Fruit fly (Drosophila melanogaster) whole organism, embryonic: ENCODE results near the gene Nadsyn.

Experiments used
- CG10209 ChIP-seq: fragments of 200-800 bp; sonication (Bioruptor generic); optimal IDR thresholded peaks from 3 replicates; lab custom pipeline; 2017; ENCODE audit warnings: missing biosample characterization, mild to moderate bottlenecking, missing genetic modification characterization, missing genetic modification reagents
- CG10267 ChIP-seq: fragments of 200-800 bp; sonication (Bioruptor generic); optimal IDR thresholded peaks from 2 replicates; lab custom pipeline; 2018; ENCODE audit warnings: missing biosample characterization, mild to moderate bottlenecking, missing genetic modification characterization, moderate library complexity
- CG10654 ChIP-seq: fragments of 200-800 bp; sonication (Bioruptor generic); optimal IDR thresholded peaks from 2 replicates; lab custom pipeline; 2016; ENCODE audit warnings: missing biosample characterization, missing genetic modification characterization
- CG12155 ChIP-seq: fragments of 200-800 bp; sonication (Bioruptor generic); optimal IDR thresholded peaks from 3 replicates; lab custom pipeline; 2016; ENCODE audit warnings: missing biosample characterization, missing genetic modification characterization
- CG12391 ChIP-seq: fragments of 200-800 bp; sonication (Bioruptor generic); optimal IDR thresholded peaks from 3 replicates; lab custom pipeline; 2018; ENCODE audit warnings: missing biosample characterization, mild to moderate bottlenecking, missing genetic modification characterization, moderate library complexity
- CG13775 ChIP-seq: fragments of 200-800 bp; sonication (Bioruptor generic); optimal IDR thresholded peaks from 3 replicates; lab custom pipeline; 2017; ENCODE audit warnings: missing biosample characterization, mild to moderate bottlenecking, missing genetic modification characterization
- CG14014 ChIP-seq: fragments of 200-800 bp; sonication (Bioruptor generic); IDR thresholded peaks from 2 replicates; pipeline ENCODE4 v1.3.6; 2022; ENCODE audit warnings: missing biosample characterization, missing genetic modification characterization
- CG15011 ChIP-seq: fragments of 200-800 bp; sonication (Bioruptor generic); optimal IDR thresholded peaks from 3 replicates; lab custom pipeline; 2018; ENCODE audit warnings: missing biosample characterization, mild to moderate bottlenecking, missing genetic modification characterization
- CG16863 ChIP-seq: fragments of 200-800 bp; sonication (Bioruptor generic); optimal IDR thresholded peaks from 3 replicates; lab custom pipeline; 2016; ENCODE audit warnings: missing biosample characterization, missing genetic modification characterization
- CG17328 ChIP-seq: fragments of 200-800 bp; sonication (Bioruptor generic); IDR thresholded peaks from 2 replicates; pipeline ENCODE4 v1.3.6; 2022; ENCODE audit warnings: missing biosample characterization, missing genetic modification characterization
- CG17385 ChIP-seq: fragments of 200-800 bp; sonication (Bioruptor generic); optimal IDR thresholded peaks from 3 replicates; lab custom pipeline; 2018; ENCODE audit warnings: missing biosample characterization, mild to moderate bottlenecking, missing genetic modification characterization
- CG17802 ChIP-seq: fragments of 200-800 bp; sonication (Bioruptor generic); optimal IDR thresholded peaks from 2 replicates; lab custom pipeline; 2018; ENCODE audit warnings: missing biosample characterization, mild to moderate bottlenecking, missing genetic modification characterization, moderate library complexity
- CG17912 ChIP-seq: fragments of 200-800 bp; sonication (Bioruptor generic); optimal IDR thresholded peaks from 2 replicates; lab custom pipeline; 2018; ENCODE audit warnings: missing biosample characterization, mild to moderate bottlenecking, missing genetic modification characterization
- CG18011 ChIP-seq: fragments of 200-800 bp; sonication (Bioruptor generic); optimal IDR thresholded peaks from 2 replicates; lab custom pipeline; 2017; ENCODE audit warnings: missing biosample characterization, missing genetic modification characterization, mild to moderate bottlenecking, moderate library complexity, missing genotype
- CG18599 ChIP-seq: fragments of 200-800 bp; sonication (Bioruptor generic); optimal IDR thresholded peaks from 3 replicates; lab custom pipeline; 2017; ENCODE audit warnings: missing biosample characterization, missing genetic modification characterization, mild to moderate bottlenecking, moderate library complexity, missing genetic modification reagents
- CG2875 ChIP-seq: fragments of 200-800 bp; sonication (Bioruptor generic); optimal IDR thresholded peaks from 2 replicates; lab custom pipeline; 2017; ENCODE audit warnings: missing biosample characterization, mild to moderate bottlenecking, missing genetic modification characterization, missing genetic modification reagents
- CG32532 ChIP-seq: fragments of 200-800 bp; sonication (Bioruptor generic); IDR thresholded peaks from 2 replicates; pipeline ENCODE4 v1.3.6; 2022; ENCODE audit warnings: missing biosample characterization, missing genetic modification characterization
- CG33213 ChIP-seq: fragments of 200-800 bp; sonication (Bioruptor generic); optimal IDR thresholded peaks from 3 replicates; lab custom pipeline; 2016; ENCODE audit warnings: missing biosample characterization, missing genetic modification characterization
- CG3407 ChIP-seq: fragments of 200-800 bp; sonication (Bioruptor generic); optimal IDR thresholded peaks from 2 replicates; lab custom pipeline; 2018; ENCODE audit warnings: missing biosample characterization, mild to moderate bottlenecking, missing genetic modification characterization
- CG4820 ChIP-seq: fragments of 200-800 bp; sonication (Bioruptor generic); optimal IDR thresholded peaks from 3 replicates; lab custom pipeline; 2016; ENCODE audit warnings: missing biosample characterization, missing genetic modification characterization
- CG9797 ChIP-seq: fragments of 200-800 bp; sonication (Bioruptor generic); optimal IDR thresholded peaks from 3 replicates; lab custom pipeline; 2018; ENCODE audit warnings: missing biosample characterization, mild to moderate bottlenecking, missing genetic modification characterization
- E2f1 ChIP-seq: fragments of 200-800 bp; sonication (Bioruptor generic); IDR thresholded peaks from 2 replicates; pipeline ENCODE4 v1.3.6; 2022; ENCODE audit warnings: missing biosample characterization, missing genetic modification characterization
- GATAe ChIP-seq: fragments of 200-800 bp; sonication (Bioruptor generic); conservative IDR thresholded peaks from 2 replicates; pipeline ENCODE4 v1.3.6; 2022; ENCODE audit warnings: missing biosample characterization, missing genetic modification characterization
- Hand ChIP-seq: fragments of 200-800 bp; sonication (Bioruptor generic); optimal IDR thresholded peaks from 2 replicates; lab custom pipeline; 2017; ENCODE audit warnings: mild to moderate bottlenecking, missing biosample characterization, missing genetic modification reagents, missing genetic modification characterization
- Hr3 ChIP-seq: fragments of 200-800 bp; sonication (Bioruptor generic); optimal IDR thresholded peaks from 3 replicates; lab custom pipeline; 2016; ENCODE audit warnings: missing biosample characterization, missing genetic modification characterization
- Jarid2 ChIP-seq: fragments of 200-800 bp; sonication (Bioruptor generic); optimal IDR thresholded peaks from 3 replicates; lab custom pipeline; 2017; ENCODE audit warnings: mild to moderate bottlenecking, missing biosample characterization, missing genetic modification reagents, missing genetic modification characterization
- Med ChIP-seq: fragments of 200-800 bp; sonication (Bioruptor generic); peaks from one replicate; lab custom pipeline; 2016; ENCODE audit warnings: missing biosample characterization, missing genetic modification characterization, mild to moderate bottlenecking, inconsistent platforms, moderate library complexity
- Rx ChIP-seq: fragments of 200-800 bp; sonication (Bioruptor generic); IDR thresholded peaks from 2 replicates; pipeline ENCODE4 v1.3.6; 2022; ENCODE audit warnings: missing biosample characterization, missing genetic modification characterization
- Scr ChIP-seq: fragments of 200-800 bp; sonication (Bioruptor generic); IDR thresholded peaks from 2 replicates; pipeline ENCODE4 v1.3.6; 2022; ENCODE audit warnings: missing biosample characterization, missing genetic modification characterization; ENCODE audit not compliant: partially characterized antibody
- Six4 ChIP-seq: fragments of 200-800 bp; sonication (Bioruptor generic); optimal IDR thresholded peaks from 2 replicates; lab custom pipeline; 2016; ENCODE audit warnings: missing biosample characterization, missing genetic modification characterization
- Ssrp ChIP-seq: fragments of 200-800 bp; sonication (Bioruptor generic); optimal IDR thresholded peaks from 2 replicates; lab custom pipeline; 2018; ENCODE audit warnings: missing biosample characterization, mild to moderate bottlenecking, missing genetic modification characterization, moderate library complexity
- Vsx1 ChIP-seq: fragments of 200-800 bp; sonication (Bioruptor generic); optimal IDR thresholded peaks from 2 replicates; lab custom pipeline; 2017; ENCODE audit warnings: missing biosample characterization, mild to moderate bottlenecking, missing genetic modification characterization, missing genetic modification reagents
- ap ChIP-seq: fragments of 200-800 bp; sonication (Bioruptor generic); IDR thresholded peaks from 2 replicates; pipeline ENCODE4 v1.3.6; 2022; ENCODE audit warnings: missing biosample characterization, missing genetic modification characterization
- cas ChIP-seq: fragments of 200-800 bp; sonication (Bioruptor generic); IDR thresholded peaks from 2 replicates; pipeline ENCODE4 v1.3.6; 2022; ENCODE audit warnings: missing biosample characterization, missing genetic modification characterization
- cato ChIP-seq: fragments of 200-800 bp; sonication (Bioruptor generic); optimal IDR thresholded peaks from 2 replicates; lab custom pipeline; 2016; ENCODE audit warnings: missing biosample characterization, missing genetic modification characterization, borderline replicate concordance
- chinmo ChIP-seq: fragments of 200-800 bp; sonication (Bioruptor generic); IDR thresholded peaks from 4 replicates; pipeline ENCODE4 v1.3.6; 2022; ENCODE audit warnings: missing biosample characterization, missing genetic modification characterization; ENCODE audit not compliant: partially characterized antibody
- ci ChIP-seq: fragments of 200-800 bp; sonication (Bioruptor generic); IDR thresholded peaks from 3 replicates; pipeline ENCODE4 v1.3.6; 2022; ENCODE audit warnings: missing biosample characterization, missing genetic modification characterization
- esg ChIP-seq: fragments of 200-800 bp; sonication (Bioruptor generic); conservative IDR thresholded peaks from 2 replicates; pipeline ENCODE4 v1.3.6; 2022; ENCODE audit warnings: missing biosample characterization, missing genetic modification characterization
- gem ChIP-seq: fragments of 200-800 bp; sonication (Bioruptor generic); optimal IDR thresholded peaks from 2 replicates; lab custom pipeline; 2019; ENCODE audit warnings: missing biosample characterization, mild to moderate bottlenecking, missing genetic modification characterization, moderate library complexity
- gt ChIP-seq: fragments of 200-800 bp; sonication (Bioruptor generic); IDR thresholded peaks from 2 replicates; pipeline ENCODE4 v1.3.6; 2022; ENCODE audit warnings: missing biosample characterization, missing genetic modification characterization
- ham ChIP-seq: fragments of 200-800 bp; sonication (Bioruptor generic); IDR thresholded peaks from 2 replicates; pipeline ENCODE4 v1.3.6; 2022; ENCODE audit warnings: missing biosample characterization, missing genetic modification characterization
- hkb ChIP-seq, 2 experiments: fragments of 200-800 bp in 1 of 2; fragments of >200 bp in 1 of 2; sonication (Bioruptor generic) in 1 of 2; IDR thresholded peaks in 1 of 2; optimal IDR thresholded peaks in 1 of 2; 2 replicates each; pipeline versions ENCODE4 v1.3.6 to Lab custom; 2017 to 2022; ENCODE audit warnings: missing biosample characterization in 1 of 2, missing genetic modification characterization in 1 of 2
- jigr1 ChIP-seq: fragments of 200-800 bp; sonication (Bioruptor generic); IDR thresholded peaks from 3 replicates; pipeline ENCODE4 v1.3.6; 2022; ENCODE audit warnings: missing biosample characterization, missing genetic modification characterization
- lilli ChIP-seq: fragments of 200-800 bp; sonication (Bioruptor generic); optimal IDR thresholded peaks from 3 replicates; lab custom pipeline; 2016; ENCODE audit warnings: missing biosample characterization, missing genetic modification characterization
- mirr ChIP-seq: fragments of 200-800 bp; sonication (Bioruptor generic); optimal IDR thresholded peaks from 3 replicates; lab custom pipeline; 2018; ENCODE audit warnings: missing biosample characterization, mild to moderate bottlenecking, missing genetic modification characterization
- sens ChIP-seq: fragments of 200-800 bp; sonication (Bioruptor generic); peaks from one replicate; lab custom pipeline; 2016; ENCODE audit warnings: missing biosample characterization, missing genetic modification characterization
- tgo ChIP-seq: fragments of 200-800 bp; sonication (Bioruptor generic); IDR thresholded peaks from 3 replicates; pipeline ENCODE4 v1.3.6; 2022; ENCODE audit warnings: missing biosample characterization, missing genetic modification characterization
- ttk ChIP-seq: fragments of 200-800 bp; sonication (Bioruptor generic); IDR thresholded peaks from 2 replicates; pipeline ENCODE4 v2.1.2; 2022; ENCODE audit warnings: missing biosample characterization, missing genetic modification characterization
- zen ChIP-seq: fragments of 200-800 bp; sonication (Bioruptor generic); optimal IDR thresholded peaks from 3 replicates; lab custom pipeline; 2018; ENCODE audit warnings: missing biosample characterization, mild to moderate bottlenecking, missing genetic modification characterization, moderate library complexity
- zfh1 ChIP-seq: fragments of 200-800 bp; sonication (Bioruptor generic); IDR thresholded peaks from 3 replicates; pipeline ENCODE4 v1.3.6; 2022; ENCODE audit warnings: missing biosample characterization, missing genetic modification characterization

Gene Nadsyn

DNA sequence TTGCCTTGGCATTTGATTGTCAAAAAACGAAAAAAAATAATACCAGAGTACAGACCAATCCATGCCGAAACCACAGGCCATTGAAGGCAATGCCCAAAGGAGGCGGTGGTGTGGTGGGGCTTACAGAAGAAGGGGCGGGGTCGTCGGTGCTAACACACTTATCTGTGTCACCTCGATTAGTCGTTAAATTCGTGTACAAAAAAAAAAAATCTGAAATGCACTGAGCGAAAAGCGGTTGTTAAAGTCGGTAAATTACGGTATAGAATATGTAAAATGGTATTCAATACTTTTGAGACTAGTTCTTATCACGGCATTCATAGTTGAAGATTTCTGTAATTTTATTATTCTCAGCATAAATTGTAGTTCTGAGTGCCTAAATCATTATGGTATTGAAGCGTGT lies 74.1 kb downstream of the Nadsyn start:
- TF ChIP-seq esg (GFP tag; lab: Robert Waterston, UW): peak; percentile 57
- peak; percentile 23 for TF ChIP-seq mirr (GFP tag; lab: Kevin White, UChicago)
- TF ChIP-seq CG18011 (GFP tag; lab: Kevin White, UChicago): no peak
- no peak for TF ChIP-seq CG17912 (GFP tag; lab: Kevin White, UChicago)
- TF ChIP-seq lilli (GFP tag; lab: Kevin White, UChicago): peak; percentile 32
- TF ChIP-seq Vsx1: peak; percentile 6
- peak; percentile 26 for TF ChIP-seq zen (tag; lab: Kevin White, UChicago)
- TF ChIP-seq CG14014 (GFP tag; lab: Robert Waterston, UW): peak; percentile 38; the same call in 1 of the 2 replicates
- peak; percentile 54 for TF ChIP-seq CG10654
- peak; percentile 88 for TF ChIP-seq sens (GFP tag; lab: Kevin White, UChicago)
- TF ChIP-seq ap: peak; percentile 61
- TF ChIP-seq CG16863 (GFP tag; lab: Kevin White, UChicago): peak; percentile 43
- TF ChIP-seq Six4: peak; percentile 17
- peak; percentile 64 for TF ChIP-seq gem (tag; lab: Kevin White, UChicago)
- TF ChIP-seq GATAe (GFP tag; lab: Robert Waterston, UW): no peak
- TF ChIP-seq CG2875 (GFP tag; lab: Kevin White, UChicago): peak; percentile 47
- peak; percentile 39 for TF ChIP-seq CG10209 (GFP tag; lab: Kevin White, UChicago)
- TF ChIP-seq Hand: no peak
- peak; percentile 70; the same call in 2 of the 3 replicates for TF ChIP-seq zfh1 (GFP tag; lab: Robert Waterston, UW)
- 0 out of 2 replicates have a peak, but pooled peaks have one; percentile 42 for TF ChIP-seq Rx (GFP tag; lab: Robert Waterston, UW)
- peak; percentile 63; the same call in 1 of the 2 replicates for TF ChIP-seq E2f1 (GFP tag; lab: Robert Waterston, UW)
- peak; percentile 29 for TF ChIP-seq Jarid2 (GFP tag; lab: Kevin White, UChicago)
- TF ChIP-seq cato (GFP tag; lab: Kevin White, UChicago): peak; percentile 34
- 0 out of 4 replicates have a peak, but pooled peaks have one; percentile 59 for TF ChIP-seq chinmo (GFP tag; lab: Robert Waterston, UW)
- 0 out of 2 replicates have a peak, but pooled peaks have one; percentile 27 for TF ChIP-seq CG17328 (GFP tag; lab: Robert Waterston, UW)
- no peak for TF ChIP-seq cas (GFP tag; lab: Robert Waterston, UW)
- TF ChIP-seq ham (GFP tag; lab: Robert Waterston, UW): no peak
- TF ChIP-seq Scr (GFP tag; lab: Robert Waterston, UW): no peak
- TF ChIP-seq CG9797 (GFP tag; lab: Kevin White, UChicago): no peak
- TF ChIP-seq CG15011 (GFP tag; lab: Kevin White, UChicago): peak; percentile 30
- no peak for TF ChIP-seq CG3407 (GFP tag; lab: Kevin White, UChicago)
- TF ChIP-seq CG33213 (GFP tag; lab: Kevin White, UChicago): peak; percentile 6
- TF ChIP-seq Med (GFP tag; lab: Kevin White, UChicago): peak; percentile 87
- no peak for TF ChIP-seq gt (GFP tag; lab: Robert Waterston, UW)
- peak; percentile 46 for TF ChIP-seq CG10267
- TF ChIP-seq hkb (optimal IDR thresholded peaks at IDR 0.05; lab: Kevin White, UChicago): no peak
- peak; percentile 66 for TF ChIP-seq hkb (GFP tag; IDR thresholded peaks at IDR 0.05; lab: Robert Waterston, UW)
- TF ChIP-seq CG17385 (GFP tag; lab: Kevin White, UChicago): peak; percentile 14
- TF ChIP-seq CG18599 (GFP tag; lab: Kevin White, UChicago): peak; percentile 60
- TF ChIP-seq Hr3: peak; percentile 35
- peak; percentile 15 for TF ChIP-seq CG13775 (GFP tag; lab: Kevin White, UChicago)
- peak; percentile 67 for TF ChIP-seq CG32532
- TF ChIP-seq ttk (GFP tag; lab: Robert Waterston, UW): peak; percentile 71
- TF ChIP-seq ci (GFP tag; lab: Robert Waterston, UW): peak; percentile 72
- TF ChIP-seq CG12155 (GFP tag; lab: Kevin White, UChicago): peak; percentile 29
- TF ChIP-seq CG4820 (GFP tag; lab: Kevin White, UChicago): peak; percentile 54
- peak; percentile 37 for TF ChIP-seq Ssrp
- TF ChIP-seq tgo (GFP tag; lab: Robert Waterston, UW): peak; percentile 73; the same call in 2 of the 3 replicates
- peak; percentile 32 for TF ChIP-seq CG17802 (tag; lab: Kevin White, UChicago)
- TF ChIP-seq CG12391 (tag; lab: Kevin White, UChicago): peak; percentile 47
- peak; percentile 51; the same call in 1 of the 3 replicates for TF ChIP-seq jigr1 (GFP tag; lab: Robert Waterston, UW)
